Fruit fly (Drosophila melanogaster) whole organism, embryonic: ENCODE measurements around the gene CG17777.

Experiments
- B-H2 ChIP-seq: fragments of 200-800 bp; sonication (Bioruptor generic); optimal IDR thresholded peaks from 2 replicates; lab custom pipeline; 2018; ENCODE audit warnings: missing biosample characterization, mild to moderate bottlenecking, missing genetic modification characterization
- Bdp1 ChIP-seq: fragments of 200-800 bp; sonication (Bioruptor generic); optimal IDR thresholded peaks from 3 replicates; lab custom pipeline; 2016; ENCODE audit warnings: missing biosample characterization, missing genetic modification characterization
- CG14050 ChIP-seq: fragments of 200-800 bp; sonication (Bioruptor generic); IDR thresholded peaks from 3 replicates; pipeline ENCODE4 v1.3.6; 2022; ENCODE audit warnings: missing biosample characterization, missing genetic modification characterization
- CG15696 ChIP-seq: fragments of 200-800 bp; sonication (Bioruptor generic); optimal IDR thresholded peaks from 2 replicates; lab custom pipeline; 2019; ENCODE audit warnings: missing biosample characterization, mild to moderate bottlenecking, missing genetic modification characterization, moderate library complexity
- CG8388 ChIP-seq: fragments of 200-800 bp; sonication (Bioruptor generic); optimal IDR thresholded peaks from 2 replicates; lab custom pipeline; 2019; ENCODE audit warnings: missing biosample characterization, mild to moderate bottlenecking, missing genetic modification characterization, moderate library complexity
- Hmx ChIP-seq: fragments of 200-800 bp; sonication (Bioruptor generic); optimal IDR thresholded peaks from 2 replicates; lab custom pipeline; 2016; ENCODE audit warnings: missing biosample characterization, missing genetic modification characterization
- grau ChIP-seq: fragments of 200-800 bp; optimal IDR thresholded peaks from 3 replicates; lab custom pipeline; 2019; ENCODE audit warnings: missing biosample characterization, mild to moderate bottlenecking, missing genetic modification characterization, moderate library complexity
- kni ChIP-seq: fragments of 200-800 bp; sonication (Bioruptor generic); optimal IDR thresholded peaks from 3 replicates; lab custom pipeline; 2017; ENCODE audit warnings: mild to moderate bottlenecking, missing biosample characterization, missing genetic modification reagents, missing genetic modification characterization

dm6 chrX:2172420-2172827 lies 14.2 kb upstream of the CG17777 start, which contains the start of gene ND-B14.5A:
- TF ChIP-seq Bdp1 (GFP tag; lab: Kevin White, UChicago) (no peak), B-H2 (no peak), CG8388 (GFP tag; lab: Kevin White, UChicago) (no peak), grau (tag; lab: Kevin White, UChicago) (peak; percentile 7), CG15696 (tag; lab: Kevin White, UChicago) (no peak), Hmx (GFP tag; lab: Kevin White, UChicago) (no peak), CG14050 (GFP tag; lab: Robert Waterston, UW) (no peak), kni (no peak)
